Worm (Caenorhabditis elegans) whole organism, L4/young adult: ENCODE results near the gene col-184.

Experiments
- W03F9.2 ChIP-seq: fragments of 150-350 bp; optimal IDR thresholded peaks from 2 replicates; lab custom pipeline; 2014; ENCODE audit warnings: missing biosample characterization, missing genetic modification characterization
- dao-5 ChIP-seq: sonication (generic microtip); optimal IDR thresholded peaks from 2 replicates; lab custom pipeline; 2016; ENCODE audit warnings: missing genotype, missing genetic modification characterization, moderate library complexity, missing compliant biosample characterization
- him-1 ChIP-seq: sonication (generic microtip); optimal IDR thresholded peaks from 2 replicates; lab custom pipeline; 2016; ENCODE audit warnings: missing genotype, missing genetic modification reagents, missing genetic modification characterization, missing compliant biosample characterization

The col-184 gene

DNA sequence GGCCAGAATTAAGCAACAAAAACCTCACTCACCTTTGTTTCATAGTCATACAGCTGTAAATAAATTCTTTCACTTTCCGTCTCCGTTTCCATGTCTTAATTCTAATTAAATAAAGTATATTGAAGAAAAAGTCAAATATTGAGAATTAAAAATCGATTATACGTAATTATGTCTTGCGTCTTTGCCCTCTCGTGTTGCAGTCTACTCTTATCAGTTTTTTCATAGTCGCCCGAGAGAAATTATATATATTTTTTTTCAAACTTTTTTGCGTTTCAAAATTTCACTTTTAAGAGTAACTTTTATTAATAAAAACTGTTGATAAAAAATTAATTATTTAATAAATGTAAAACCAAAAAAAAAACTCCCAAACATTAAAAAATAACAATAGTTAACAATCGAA is 12.8 kb upstream of the col-184 start, which contains the start of gene flr-1:
flr-1 (minus strand) TSS at position 101 of the 400 bp plus-strand sequence.
- no peak for TF ChIP-seq him-1
- no peak for TF ChIP-seq W03F9.2 (tag; lab: Kevin White, UChicago)
- no peak for TF ChIP-seq dao-5 (tag; lab: Kevin White, UChicago)

DNA sequence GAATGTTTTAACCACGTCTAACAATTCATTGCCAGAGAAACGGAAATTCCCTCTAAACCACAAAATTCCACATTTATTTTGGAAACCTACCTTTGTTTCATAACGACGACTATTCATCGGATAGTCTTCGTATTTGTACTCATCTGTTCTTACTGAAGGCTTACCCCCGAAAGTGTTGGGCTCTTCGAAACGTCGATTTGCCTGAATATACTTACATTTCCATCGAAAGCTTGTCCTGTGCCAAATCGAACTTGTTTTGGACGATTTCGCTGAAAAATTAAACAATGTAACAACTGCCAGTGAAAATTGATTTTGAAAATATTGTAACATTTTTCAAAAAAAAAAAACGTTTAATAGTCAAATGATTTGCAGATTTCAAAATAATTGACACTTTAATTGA is 6.7 kb upstream of the col-184 start, which contains the start of gene F02D10.3:
F02D10.3 (minus strand) TSS at position 101 of the 400 bp plus-strand sequence.
- no peak for TF ChIP-seq W03F9.2 (tag; lab: Kevin White, UChicago)
- TF ChIP-seq dao-5 (tag; lab: Kevin White, UChicago) = no peak
- no peak for TF ChIP-seq him-1

DNA sequence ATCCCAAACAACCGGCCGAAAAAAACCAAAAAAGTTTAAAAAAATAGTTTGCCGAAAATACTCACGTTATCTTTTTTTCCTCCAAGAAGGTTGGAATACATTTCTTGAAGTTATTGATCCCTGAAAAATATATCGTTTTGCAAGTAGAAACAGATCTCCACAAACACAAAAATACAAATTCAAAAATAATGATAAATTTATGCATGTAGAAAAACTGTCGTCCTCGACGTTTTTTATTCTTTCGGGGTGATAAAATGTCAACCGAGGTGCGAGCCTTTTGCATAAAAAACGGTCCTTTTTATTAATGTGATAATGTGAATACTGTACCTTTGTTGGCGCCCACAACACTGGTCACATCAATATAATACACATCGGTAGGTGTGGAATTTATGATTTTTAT is 5.5 kb upstream of the col-184 start, which contains the start of gene F02D10.2:
F02D10.2 (minus strand) TSS at position 101 of the 400 bp plus-strand sequence.
- TF ChIP-seq him-1 = no peak
- no peak for TF ChIP-seq W03F9.2 (tag; lab: Kevin White, UChicago)
- TF ChIP-seq dao-5 (tag; lab: Kevin White, UChicago) = no peak

DNA sequence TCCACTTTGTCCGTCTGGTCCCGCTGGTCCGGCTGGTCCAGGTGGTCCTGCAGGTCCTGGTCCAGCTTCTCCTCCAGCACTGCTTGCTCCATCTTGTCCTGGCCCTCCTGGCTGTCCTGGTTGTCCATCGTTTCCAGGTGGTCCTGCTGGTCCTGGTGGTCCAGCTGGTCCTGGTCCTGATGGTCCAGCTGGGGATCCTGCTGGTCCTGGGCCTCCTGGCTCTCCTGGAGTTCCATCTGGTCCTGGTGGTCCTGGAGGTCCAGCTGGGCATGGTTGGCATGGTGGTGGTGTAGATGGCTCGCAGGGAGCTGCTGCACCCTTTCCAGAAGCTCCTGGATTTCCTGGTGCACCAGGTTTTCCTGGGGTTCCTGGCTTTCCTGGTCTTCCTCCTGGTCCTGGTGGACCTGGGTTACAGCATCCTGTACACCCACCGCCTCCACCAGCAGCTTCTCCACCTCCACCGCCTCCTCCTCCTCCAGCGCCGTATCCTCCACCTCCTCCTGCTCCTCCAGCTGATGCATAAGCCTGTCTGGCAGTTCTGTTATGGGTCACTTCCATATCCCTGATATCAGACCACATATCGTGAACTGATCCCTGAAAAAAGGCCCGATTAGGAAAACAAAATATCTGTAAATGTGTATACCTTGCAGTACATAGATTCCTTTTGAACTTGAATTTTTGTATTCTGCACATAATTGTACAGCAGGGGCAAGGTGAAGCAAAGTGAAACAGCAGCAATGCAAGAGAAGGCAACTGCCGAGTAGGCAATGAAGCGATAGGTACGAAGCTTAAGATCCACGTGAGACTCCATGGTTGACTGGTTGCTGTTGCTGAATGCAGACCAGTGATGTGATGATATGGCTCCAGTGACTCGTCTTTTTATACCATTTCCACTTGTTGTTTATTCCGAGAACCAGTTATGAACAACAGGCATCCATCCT is 2.1 kb upstream of the col-184 start, which contains the start of gene col-183:
col-183 (minus strand) TSS at position 839 of the 941 bp plus-strand sequence.
- TF ChIP-seq dao-5 (tag; lab: Kevin White, UChicago) = no peak

DNA sequence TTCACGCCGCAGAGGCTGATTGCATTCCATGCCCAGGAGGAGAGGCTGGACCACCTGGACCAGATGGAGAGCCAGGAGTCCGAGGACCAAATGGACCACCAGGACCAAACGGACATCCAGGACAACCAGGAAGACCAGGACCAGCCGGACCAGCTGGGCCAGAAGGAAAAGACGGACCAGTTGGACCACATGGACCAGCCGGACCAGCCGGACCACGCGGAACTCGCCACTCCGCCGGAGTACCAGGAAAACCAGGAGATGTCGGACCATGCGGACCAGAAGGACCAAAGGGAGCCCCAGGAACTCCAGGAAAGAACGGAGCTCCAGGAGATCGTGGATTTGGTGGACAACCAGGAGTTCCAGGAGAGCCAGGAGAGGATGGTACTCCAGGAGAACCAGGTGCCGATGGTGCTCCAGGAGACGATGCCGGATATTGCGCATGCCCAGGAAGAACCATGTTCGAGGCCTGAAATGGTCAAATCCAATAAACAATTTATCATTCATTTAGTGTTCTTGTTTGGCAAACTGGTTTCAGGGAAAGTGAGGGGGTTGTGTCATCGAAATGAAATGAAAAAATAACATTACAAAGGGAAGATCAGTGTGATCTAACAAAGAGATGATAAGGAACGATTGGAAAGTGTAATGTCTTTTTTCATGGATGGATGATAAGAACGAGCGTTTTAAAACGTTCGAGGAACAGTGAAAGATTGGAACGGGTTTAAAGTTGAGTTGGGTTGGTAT is 822 bp downstream of the col-184 start:
- no peak for TF ChIP-seq him-1
- no peak for TF ChIP-seq dao-5 (tag; lab: Kevin White, UChicago)
- TF ChIP-seq W03F9.2 (tag; lab: Kevin White, UChicago) = no peak

DNA sequence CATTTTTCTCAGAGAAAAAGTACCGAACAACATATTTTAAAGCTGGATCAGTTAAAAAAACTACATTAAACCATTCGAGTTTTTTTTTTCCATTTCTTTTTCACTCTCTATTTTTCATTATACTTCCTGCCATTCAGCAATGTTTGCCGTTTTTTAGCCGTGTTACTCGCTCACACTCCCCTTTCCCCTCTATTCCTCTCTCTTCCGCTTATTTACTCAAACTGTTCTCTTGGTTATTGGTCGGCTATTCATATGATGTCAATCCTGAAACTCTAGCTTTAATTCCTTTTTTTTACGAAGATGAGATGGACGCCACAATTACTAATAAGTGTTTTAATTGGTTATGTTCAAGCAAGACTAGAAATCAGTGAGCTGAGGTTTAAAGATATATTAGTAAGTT is 2.6 kb downstream of the col-184 start, which contains the start of gene tre-4:
tre-4 (plus strand) TSS at position 301 of the 400 bp plus-strand sequence.
- TF ChIP-seq W03F9.2 (tag; lab: Kevin White, UChicago) = no peak
- TF ChIP-seq him-1 = no peak
- TF ChIP-seq dao-5 (tag; lab: Kevin White, UChicago) = no peak

DNA sequence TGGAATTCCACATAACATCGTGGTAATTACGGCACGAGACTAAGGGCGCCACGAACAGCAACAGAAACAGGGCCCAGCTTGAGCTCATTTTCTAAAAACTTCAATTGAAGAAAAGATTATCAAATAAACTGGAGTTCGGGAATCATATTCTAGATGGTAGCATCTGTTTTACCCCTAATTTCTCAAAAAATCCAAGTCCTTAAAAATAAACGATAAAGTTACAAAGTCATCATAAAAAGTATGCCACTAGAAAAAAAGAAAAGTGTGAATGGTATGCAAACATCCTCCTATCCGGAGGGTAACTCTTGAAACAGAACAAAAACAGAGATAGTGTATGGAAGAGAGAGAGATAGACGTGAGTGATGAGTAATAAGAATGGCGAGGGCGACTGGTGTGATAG is 8.1 kb downstream of the col-184 start, which contains the start of gene efn-3:
efn-3 (minus strand) TSS at position 101 of the 400 bp plus-strand sequence.
- TF ChIP-seq dao-5 (tag; lab: Kevin White, UChicago) = no peak
- no peak for TF ChIP-seq him-1
- TF ChIP-seq W03F9.2 (tag; lab: Kevin White, UChicago) = no peak

DNA sequence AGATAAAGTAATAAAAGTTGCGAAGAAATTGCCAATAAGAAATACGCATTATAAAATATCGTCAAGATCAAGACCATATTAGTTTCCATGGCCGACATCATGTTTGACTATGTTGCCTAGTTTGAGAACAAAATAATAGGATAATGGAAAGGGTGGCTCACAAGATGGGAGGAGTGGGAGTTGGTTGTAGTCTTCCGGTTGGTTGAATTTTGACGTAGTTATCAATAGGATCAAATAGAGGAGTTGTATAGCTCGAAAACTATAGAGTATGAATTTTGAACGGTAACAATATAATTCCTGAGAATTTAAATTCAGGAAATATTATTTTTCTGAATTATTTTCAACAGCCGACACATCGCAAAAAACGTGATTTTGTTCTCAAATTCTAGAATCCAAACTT is 12.4 kb downstream of the col-184 start, which contains the start of gene srd-50:
srd-50 (minus strand) TSS at position 101 of the 400 bp plus-strand sequence.
- no peak for TF ChIP-seq dao-5 (tag; lab: Kevin White, UChicago)
- no peak for TF ChIP-seq W03F9.2 (tag; lab: Kevin White, UChicago)
- TF ChIP-seq him-1 = no peak

DNA sequence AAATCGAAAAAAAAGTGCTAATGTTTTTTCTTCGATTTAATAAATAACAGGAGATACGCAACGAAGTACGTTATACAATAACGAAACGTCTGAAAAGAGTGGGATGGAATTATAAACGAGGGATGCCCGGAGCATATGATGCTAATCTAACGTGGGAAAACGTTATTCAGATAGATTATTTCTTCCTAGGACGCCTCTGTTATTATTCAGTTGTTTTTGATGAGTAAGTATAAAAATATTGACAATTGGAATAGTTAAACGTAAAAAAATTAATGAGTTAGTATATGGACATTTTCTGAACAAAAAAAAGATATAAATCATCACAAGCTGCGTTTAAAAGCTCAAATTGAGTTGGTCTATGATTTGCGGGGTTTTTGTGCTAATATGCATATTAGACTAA is 15.6 kb downstream of the col-184 start, which contains the start of gene srd-51:
srd-51 (minus strand) TSS at position 101 of the 400 bp plus-strand sequence.
- TF ChIP-seq dao-5 (tag; lab: Kevin White, UChicago) (no peak), him-1 (no peak), W03F9.2 (tag; lab: Kevin White, UChicago) (no peak)

DNA sequence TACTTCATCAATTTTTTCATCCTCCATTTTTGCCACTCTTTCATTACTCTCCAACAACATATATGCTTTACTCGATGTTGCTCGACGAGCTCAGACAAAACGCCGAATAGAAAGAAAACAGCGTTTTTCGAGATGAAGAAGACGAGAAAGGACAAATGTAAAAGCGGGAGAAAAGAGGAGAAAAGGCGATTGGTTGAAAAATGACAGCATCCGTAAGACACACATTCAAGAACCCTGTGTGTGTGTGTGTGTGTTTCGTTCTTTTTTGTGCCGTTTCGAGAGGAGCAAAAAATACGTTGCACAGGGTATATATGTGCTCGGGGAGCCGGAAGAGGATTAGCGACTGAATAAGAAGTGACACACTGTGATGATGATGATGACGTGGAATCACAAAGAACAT is 24.5 kb downstream of the col-184 start:
- TF ChIP-seq him-1 = peak; percentile 17
- TF ChIP-seq dao-5 (tag; lab: Kevin White, UChicago) = no peak
- TF ChIP-seq W03F9.2 (tag; lab: Kevin White, UChicago) = no peak

DNA sequence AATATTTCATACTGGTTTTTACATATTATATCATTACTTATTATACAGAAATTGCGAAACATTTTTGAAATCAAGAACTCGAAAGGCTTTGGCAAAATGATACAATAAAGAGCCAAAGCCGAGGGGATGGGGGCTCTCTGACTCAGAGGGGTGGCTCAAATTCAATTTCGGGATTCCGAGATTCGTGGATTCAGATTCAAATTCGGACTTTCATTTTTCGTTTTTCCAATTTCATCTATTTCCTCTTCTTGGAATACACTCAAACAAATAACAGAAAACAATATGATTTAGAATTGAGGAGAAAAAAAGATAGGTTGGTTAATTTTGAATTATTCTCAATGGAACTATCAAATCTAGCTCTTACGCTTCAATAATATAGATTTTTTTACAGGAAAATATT is 29.8 kb downstream of the col-184 start:
- TF ChIP-seq dao-5 (tag; lab: Kevin White, UChicago) (no peak), him-1 (no peak), W03F9.2 (tag; lab: Kevin White, UChicago) (no peak)

DNA sequence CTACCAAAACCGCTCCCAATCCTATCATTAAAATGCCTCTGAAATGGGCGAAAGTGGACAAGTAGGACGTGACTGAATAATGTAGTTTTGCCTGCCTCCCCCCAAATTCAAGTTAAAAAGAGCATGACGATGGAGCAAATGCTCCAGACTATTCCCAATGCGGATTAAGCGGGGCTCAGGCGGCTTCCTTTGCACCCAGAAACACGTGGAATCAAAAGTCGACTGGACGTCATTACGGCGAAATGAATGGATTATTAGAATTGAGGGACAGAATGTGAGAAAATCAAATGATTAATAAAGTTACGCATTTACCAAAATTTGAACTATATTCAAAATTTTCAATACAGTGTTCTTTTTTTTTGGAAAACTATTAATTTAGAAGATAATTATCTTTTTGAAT is 30.7 kb downstream of the col-184 start:
- TF ChIP-seq dao-5 (tag; lab: Kevin White, UChicago) (no peak), him-1 (no peak), W03F9.2 (tag; lab: Kevin White, UChicago) (no peak)

DNA sequence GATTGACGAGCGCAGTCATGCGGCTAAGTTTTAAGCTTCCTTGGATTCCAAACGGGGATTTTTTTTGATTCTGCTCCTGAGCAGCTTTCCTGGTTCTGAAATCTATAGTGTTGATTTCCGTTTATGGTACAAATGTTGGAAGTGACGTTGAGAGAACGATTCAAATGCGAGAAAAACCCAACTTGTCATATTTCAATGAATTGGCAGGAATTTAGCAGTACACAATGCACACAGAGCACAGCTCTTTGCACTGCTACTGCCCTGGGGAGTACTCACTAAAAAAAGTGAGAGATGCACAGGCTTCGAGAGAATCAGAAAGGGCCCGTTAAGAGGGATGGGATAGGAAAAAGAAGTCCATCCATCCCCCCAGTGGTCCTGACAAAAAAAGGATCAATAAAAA is 31.3 kb downstream of the col-184 start, which contains the start of gene sad-1:
sad-1 (minus strand) TSS at position 101 of the 400 bp plus-strand sequence.
- TF ChIP-seq him-1 (no peak), W03F9.2 (tag; lab: Kevin White, UChicago) (no peak), dao-5 (tag; lab: Kevin White, UChicago) (no peak)
